Worm (Caenorhabditis elegans) whole organism, midembryonic: Measurements from ENCODE around the gene W01A11.1.

Experiments
- T22C8.4 ChIP-seq: fragments of 200-800 bp; sonication (Bioruptor generic); IDR thresholded peaks from 2 replicates; pipeline ENCODE4 v1.3.6; 2022; ENCODE audit warnings: missing genetic modification characterization, missing compliant biosample characterization
- cog-1 ChIP-seq: sonication (generic microtip); optimal IDR thresholded peaks from 2 replicates; lab custom pipeline; 2016; ENCODE audit warnings: missing genetic modification characterization, missing compliant biosample characterization
- flt-1 ChIP-seq: fragments of 200-800 bp; sonication (Bioruptor generic); IDR thresholded peaks from 2 replicates; pipeline ENCODE4 v1.3.6; 2022; ENCODE audit warnings: missing genetic modification characterization, missing compliant biosample characterization
- klf-2 ChIP-seq: fragments of 200-800 bp; sonication (Bioruptor generic); conservative IDR thresholded peaks from 2 replicates; pipeline ENCODE4 v1.3.6; 2022; ENCODE audit warnings: missing genetic modification reagents, missing genetic modification characterization, missing compliant biosample characterization
- med-1 ChIP-seq: sonication (generic microtip); optimal IDR thresholded peaks from 2 replicates; lab custom pipeline; 2017; ENCODE audit warnings: missing genetic modification characterization, mild to moderate bottlenecking, missing compliant biosample characterization, antibody characterized with exemption, missing genetic modification reagents; ENCODE audit not compliant: insufficient read depth
- ref-1 ChIP-seq: fragments of 200-800 bp; sonication (Bioruptor generic); conservative IDR thresholded peaks from 2 replicates; pipeline ENCODE4 v1.3.6; 2022; ENCODE audit warnings: missing genetic modification reagents, missing genetic modification characterization, missing compliant biosample characterization
- tab-1 ChIP-seq: fragments of 200-800 bp; sonication (Bioruptor generic); IDR thresholded peaks from 2 replicates; pipeline ENCODE4 v1.3.6; 2022; ENCODE audit warnings: missing genetic modification characterization, missing compliant biosample characterization
- ztf-23 ChIP-seq: fragments of 200-800 bp; sonication (Bioruptor generic); IDR thresholded peaks from 2 replicates; pipeline ENCODE4 v1.3.6; 2022; ENCODE audit warnings: missing genetic modification reagents, missing genetic modification characterization, missing compliant biosample characterization
- ztf-29 ChIP-seq: fragments of 200-800 bp; sonication (Bioruptor generic); IDR thresholded peaks from 2 replicates; pipeline ENCODE4 v1.3.6; 2022; ENCODE audit warnings: missing genetic modification reagents, missing genetic modification characterization, missing compliant biosample characterization

Gene W01A11.1

ce11 chrV:6513786-6514430, 14.9 kb downstream of the W01A11.1 start:
- TF ChIP-seq T22C8.4 (0 out of 2 replicates have a peak, but pooled peaks have one; percentile 18), med-1 (GFP tag; lab: Kevin White, UChicago) (no peak)

- TF ChIP-seq klf-2 (no peak), flt-1 (GFP tag; lab: Robert Waterston, UW) (no peak)
These were observed 15.9 kb downstream of the W01A11.1 start, which contains the start of gene dpy-11 for ce11 chrV:6514887-6515324. Gene dpy-11, minus strand, starts transcription at chrV:6515240.

ce11 chrV:6515344-6515743, 16.3 kb downstream of the W01A11.1 start:
- TF ChIP-seq ztf-23 (GFP tag; lab: Robert Waterston, UW) (no peak), T22C8.4 (no peak), tab-1 (GFP tag; lab: Robert Waterston, UW) (no peak), ztf-29 (GFP tag; lab: Robert Waterston, UW) (no peak), klf-2 (no peak), flt-1 (GFP tag; lab: Robert Waterston, UW) (no peak), cog-1 (tag; lab: Kevin White, UChicago) (no peak), med-1 (GFP tag; lab: Kevin White, UChicago) (no peak), ref-1 (GFP tag; lab: Robert Waterston, UW) (no peak)

ce11 chrV:6516491-6517304, 17.7 kb downstream of the W01A11.1 start, which contains the start of gene mdh-1:
Gene mdh-1, minus strand, starts transcription at chrV:6516526.
- TF ChIP-seq T22C8.4, result no peak

ce11 chrV:6517305-6518224, 18.5 kb downstream of the W01A11.1 start:
- no peak for TF ChIP-seq flt-1 (GFP tag; lab: Robert Waterston, UW)
- no peak for TF ChIP-seq ztf-23 (GFP tag; lab: Robert Waterston, UW)
- TF ChIP-seq cog-1 (tag; lab: Kevin White, UChicago), result no peak
- no peak for TF ChIP-seq ztf-29 (GFP tag; lab: Robert Waterston, UW)
- no peak for TF ChIP-seq T22C8.4
- no peak for TF ChIP-seq tab-1 (GFP tag; lab: Robert Waterston, UW)
- no peak for TF ChIP-seq klf-2
- no peak for TF ChIP-seq ref-1 (GFP tag; lab: Robert Waterston, UW)
- TF ChIP-seq med-1 (GFP tag; lab: Kevin White, UChicago), result no peak

ce11 chrV:6518225-6518396, 19.1 kb downstream of the W01A11.1 start, which contains the start of gene F46E10.3:
Gene F46E10.3, plus strand, starts transcription at chrV:6518297.
- TF ChIP-seq tab-1 (GFP tag; lab: Robert Waterston, UW) (no peak), flt-1 (GFP tag; lab: Robert Waterston, UW) (no peak), ztf-23 (GFP tag; lab: Robert Waterston, UW) (no peak), T22C8.4 (no peak), med-1 (GFP tag; lab: Kevin White, UChicago) (no peak), klf-2 (no peak), ref-1 (GFP tag; lab: Robert Waterston, UW) (no peak), ztf-29 (GFP tag; lab: Robert Waterston, UW) (no peak), cog-1 (tag; lab: Kevin White, UChicago) (no peak)

- TF ChIP-seq cog-1 (tag; lab: Kevin White, UChicago), result no peak
- TF ChIP-seq T22C8.4, result no peak
- no peak for TF ChIP-seq ref-1 (GFP tag; lab: Robert Waterston, UW)
- no peak for TF ChIP-seq ztf-23 (GFP tag; lab: Robert Waterston, UW)
- no peak for TF ChIP-seq tab-1 (GFP tag; lab: Robert Waterston, UW)
- TF ChIP-seq ztf-29 (GFP tag; lab: Robert Waterston, UW), result no peak
- TF ChIP-seq med-1 (GFP tag; lab: Kevin White, UChicago), result no peak
- TF ChIP-seq flt-1 (GFP tag; lab: Robert Waterston, UW), result no peak
These were observed 21.5 kb downstream of the W01A11.1 start, which contains the start of the genes F46E10.2 and F46E10.18 for ce11 chrV:6520385-6521080. Gene F46E10.2, plus strand, starts transcription at chrV:6520435. Gene F46E10.18, plus strand, starts transcription at chrV:6521030.

ce11 chrV:6522879-6523497, 24.0 kb downstream of the W01A11.1 start:
- no peak for TF ChIP-seq cog-1 (tag; lab: Kevin White, UChicago)
- no peak for TF ChIP-seq ztf-23 (GFP tag; lab: Robert Waterston, UW)
- TF ChIP-seq T22C8.4, result no peak
- TF ChIP-seq ref-1 (GFP tag; lab: Robert Waterston, UW), result no peak
- no peak for TF ChIP-seq klf-2
- no peak for TF ChIP-seq flt-1 (GFP tag; lab: Robert Waterston, UW)
- no peak for TF ChIP-seq tab-1 (GFP tag; lab: Robert Waterston, UW)
- TF ChIP-seq med-1 (GFP tag; lab: Kevin White, UChicago), result no peak
